Worm (Caenorhabditis elegans) whole organism, young adult: Measurements from ENCODE around the gene F41C3.11.

ENCODE experiments used
- C06A6.2 ChIP-seq: fragments of 200-800 bp; sonication (Bioruptor generic); conservative IDR thresholded peaks from 2 replicates; pipeline ENCODE4 v1.3.6; 2022; ENCODE audit warnings: missing genetic modification characterization, missing compliant biosample characterization
- ama-1 ChIP-seq, 3 experiments: fragments of 150-350 bp in 1 of 3; sonication (generic microtip) in 2 of 3; optimal IDR thresholded peaks; 2 replicates each; lab custom pipeline; 2014 to 2018; ENCODE audit warnings: missing biosample characterization in 2 of 3, missing genetic modification characterization in 2 of 3, missing genetic modification reagents in 2 of 3
- dpl-1 ChIP-seq: fragments of 150-350 bp; optimal IDR thresholded peaks from 2 replicates; lab custom pipeline; 2014; ENCODE audit warnings: missing biosample characterization, missing genetic modification reagents, missing genetic modification characterization
- efl-1 ChIP-seq: fragments of 150-350 bp; optimal IDR thresholded peaks from 2 replicates; lab custom pipeline; 2014; ENCODE audit warnings: missing biosample characterization, missing genetic modification reagents, missing genetic modification characterization
- ets-4 ChIP-seq: fragments of 200-800 bp; sonication (Bioruptor generic); optimal IDR thresholded peaks from 2 replicates; lab custom pipeline; 2018; ENCODE audit warnings: mild to moderate bottlenecking, missing genetic modification characterization, missing compliant biosample characterization
- him-1 ChIP-seq: sonication (generic microtip); optimal IDR thresholded peaks from 2 replicates; lab custom pipeline; 2016; ENCODE audit warnings: missing genotype, missing genetic modification reagents, missing genetic modification characterization, missing compliant biosample characterization
- mes-4 ChIP-seq: sonication (generic microtip); optimal IDR thresholded peaks from 2 replicates; lab custom pipeline; 2016; ENCODE audit warnings: missing genotype, missing genetic modification characterization, missing compliant biosample characterization
- pha-4 ChIP-seq: fragments of 150-350 bp; sonication (generic microtip); optimal IDR thresholded peaks from 2 replicates; lab custom pipeline; 2014; ENCODE audit warnings: missing biosample characterization, missing genetic modification reagents, missing genetic modification characterization
- unc-130 ChIP-seq: sonication (generic microtip); optimal IDR thresholded peaks from 2 replicates; lab custom pipeline; 2016; ENCODE audit warnings: missing genetic modification reagents, missing genetic modification characterization, missing compliant biosample characterization

DNA sequence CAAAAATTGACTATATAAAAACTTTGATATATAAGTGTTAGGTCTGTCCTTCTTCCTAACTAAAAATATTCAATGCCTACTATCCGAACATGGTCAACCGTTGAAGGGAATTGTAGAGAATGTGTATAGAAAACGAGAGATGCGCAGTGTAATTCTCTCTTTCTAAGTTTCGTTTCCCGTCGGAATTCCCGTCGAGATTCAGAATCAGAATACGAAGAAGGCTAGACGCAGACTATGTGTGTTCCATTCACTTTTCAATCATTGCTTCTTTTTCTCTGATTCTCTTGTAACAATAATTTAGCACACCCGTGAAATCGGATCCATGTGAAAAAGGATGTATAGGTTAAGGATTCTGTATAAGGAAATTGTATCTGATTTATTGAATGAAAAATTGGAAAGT lies 729 bp upstream of the F41C3.11 start:
- TF ChIP-seq mes-4 (tag; lab: Kevin White, UChicago) (no peak), ama-1 (optimal IDR thresholded peaks at IDR 0.05; lab: Kevin White, UChicago) (no peak), ama-1 (GFP tag; optimal IDR thresholded peaks at IDR 0.05; lab: Kevin White, UChicago) (no peak), unc-130 (no peak), C06A6.2 (GFP tag; lab: Robert Waterston, UW) (no peak), pha-4 (tag; lab: Kevin White, UChicago) (no peak), dpl-1 (GFP tag; lab: Kevin White, UChicago) (no peak), efl-1 (GFP tag; lab: Kevin White, UChicago) (no peak), him-1 (tag; lab: Kevin White, UChicago) (no peak), ets-4 (GFP tag; lab: Kevin White, UChicago) (no peak)
